Worm (Caenorhabditis elegans): Measurements from ENCODE around the gene F47F2.3.

DNA sequence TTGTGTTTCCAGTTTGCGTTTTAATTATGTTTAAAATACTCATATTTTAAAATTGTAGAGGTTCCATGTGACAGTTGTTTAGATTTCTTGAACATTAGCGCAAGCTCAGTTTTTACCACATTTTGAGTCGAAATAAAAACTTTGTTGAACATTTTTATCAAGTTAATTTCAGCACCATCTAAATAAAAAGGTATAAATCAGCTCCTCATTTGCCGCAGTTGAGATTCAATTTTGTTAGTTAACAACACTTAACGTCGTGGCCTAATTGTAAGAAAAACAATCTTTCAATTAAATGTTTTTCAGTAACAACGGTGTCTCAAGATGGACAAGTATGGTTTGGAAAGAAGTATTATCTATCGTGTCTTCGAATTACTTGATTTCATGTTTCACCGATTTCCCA lies 25.3 kb upstream of the F47F2.3 start:
- TF ChIP-seq ama-1 (optimal IDR thresholded peaks at IDR 0.05) (no peak), pag-3 (tag; optimal IDR thresholded peaks at IDR 0.05; ENCODE audit: borderline replicate concordance) (no peak), hlh-30 (tag; optimal IDR thresholded peaks at IDR 0.05; ENCODE audit: insufficient read depth) (no peak)
